Worm (Caenorhabditis elegans): ENCODE measurements around the gene ttr-21.
A peak's percentile ranks its signal among the peaks of the same experiment; 100 is the strongest.

Gene ttr-21

ce11 chrV:13833951-13834350 is 20.3 kb downstream of the ttr-21 start, which contains the start of gene srx-129:
TSS of gene srx-129 (plus strand) at chrV:13834251.
- TF ChIP-seq F13H6.1 (tag; optimal IDR thresholded peaks at IDR 0.05) (no peak), sem-4 (tag; optimal IDR thresholded peaks at IDR 0.05) (no peak), nhr-21 (tag; optimal IDR thresholded peaks at IDR 0.05) (no peak), skn-1 (tag; optimal IDR thresholded peaks at IDR 0.05) (no peak), lin-13 (GFP tag; optimal IDR thresholded peaks at IDR 0.05) (no peak), unc-62 (GFP tag; optimal IDR thresholded peaks at IDR 0.05) (no peak)

- no peak for TF ChIP-seq sma-9 (GFP tag; optimal IDR thresholded peaks at IDR 0.05)
- no peak for TF ChIP-seq sma-9 (tag; optimal IDR thresholded peaks at IDR 0.05)
- TF ChIP-seq ZK546.5 (tag; optimal IDR thresholded peaks at IDR 0.05) = no peak
- no peak for TF ChIP-seq mdl-1 (tag; optimal IDR thresholded peaks at IDR 0.05)
- no peak for TF ChIP-seq zag-1 (tag; optimal IDR thresholded peaks at IDR 0.05)
- no peak for TF ChIP-seq elt-3 (tag; optimal IDR thresholded peaks at IDR 0.05)
- TF ChIP-seq ztf-1 (GFP tag; conservative IDR thresholded peaks at IDR 0.05) = no peak
Observed at ce11 chrV:13830813-13831212, 23.4 kb downstream of the ttr-21 start, which contains the start of gene str-165. TSS of gene str-165 (plus strand) at chrV:13831113.

ce11 chrV:13827920-13828319 is 26.3 kb downstream of the ttr-21 start, which contains the start of gene nrf-5:
TSS of gene nrf-5 (plus strand) at chrV:13828267.
- TF ChIP-seq blmp-1 (tag; optimal IDR thresholded peaks at IDR 0.05; ENCODE audit: insufficient read depth) = no peak
- TF ChIP-seq egl-27 (tag; optimal IDR thresholded peaks at IDR 0.05) = no peak
- TF ChIP-seq gmeb-1 (tag; optimal IDR thresholded peaks at IDR 0.05) = no peak
- no peak for TF ChIP-seq unc-39 (tag; optimal IDR thresholded peaks at IDR 0.05)
- no peak for TF ChIP-seq crh-2 (tag; optimal IDR thresholded peaks at IDR 0.05)
- no peak for TF ChIP-seq ceh-16 (tag; optimal IDR thresholded peaks at IDR 0.05)
- TF ChIP-seq sma-3 (GFP tag; optimal IDR thresholded peaks at IDR 0.05) = no peak
- no peak for TF ChIP-seq nhr-77 (tag; optimal IDR thresholded peaks at IDR 0.05)
- TF ChIP-seq lin-11 (tag; optimal IDR thresholded peaks at IDR 0.05) = no peak
- no peak for TF ChIP-seq mbf-1 (tag; optimal IDR thresholded peaks at IDR 0.05)
- TF ChIP-seq Y55F3AM.14 (GFP tag; optimal IDR thresholded peaks at IDR 0.05) = no peak
- no peak for TF ChIP-seq R02D3.7 (tag; optimal IDR thresholded peaks at IDR 0.05)
- no peak for TF ChIP-seq peb-1 (tag; optimal IDR thresholded peaks at IDR 0.05)

ce11 chrV:13822752-13823151 is 31.5 kb downstream of the ttr-21 start, which contains the start of gene hpo-31:
TSS of gene hpo-31 (plus strand) at chrV:13823052.
- TF ChIP-seq ztf-1 (GFP tag; conservative IDR thresholded peaks at IDR 0.05) (no peak), nhr-129 (tag; optimal IDR thresholded peaks at IDR 0.05) (no peak), nhr-25 (tag; optimal IDR thresholded peaks at IDR 0.05) (no peak), ceh-16 (tag; optimal IDR thresholded peaks at IDR 0.05) (no peak), C34F6.9 (tag; optimal IDR thresholded peaks at IDR 0.05) (no peak), crh-2 (tag; optimal IDR thresholded peaks at IDR 0.05) (no peak), skn-1 (tag; optimal IDR thresholded peaks at IDR 0.05) (no peak), mdl-1 (tag; optimal IDR thresholded peaks at IDR 0.05) (no peak), F13H6.1 (tag; optimal IDR thresholded peaks at IDR 0.05) (no peak), R02D3.7 (tag; optimal IDR thresholded peaks at IDR 0.05) (no peak), fos-1 (tag; optimal IDR thresholded peaks at IDR 0.05) (no peak), elt-1 (tag; optimal IDR thresholded peaks at IDR 0.05) (no peak), snpc-4 (tag; optimal IDR thresholded peaks at IDR 0.05) (no peak), unc-55 (GFP tag; optimal IDR thresholded peaks at IDR 0.05) (no peak), ztf-4 (tag; optimal IDR thresholded peaks at IDR 0.05) (no peak), sma-9 (GFP tag; optimal IDR thresholded peaks at IDR 0.05) (no peak), sma-9 (tag; optimal IDR thresholded peaks at IDR 0.05) (no peak), ztf-11 (tag; optimal IDR thresholded peaks at IDR 0.05) (no peak)

- TF ChIP-seq C34F6.9 (tag; optimal IDR thresholded peaks at IDR 0.05) = peak; percentile 89
- TF ChIP-seq ZK546.5 (tag; optimal IDR thresholded peaks at IDR 0.05) = no peak
- TF ChIP-seq peb-1 (tag; optimal IDR thresholded peaks at IDR 0.05) = no peak
- no peak for TF ChIP-seq F13H6.1 (tag; optimal IDR thresholded peaks at IDR 0.05)
- no peak for TF ChIP-seq skn-1 (tag; optimal IDR thresholded peaks at IDR 0.05)
- TF ChIP-seq zag-1 (tag; optimal IDR thresholded peaks at IDR 0.05) = no peak
- no peak for TF ChIP-seq ceh-82 (tag; optimal IDR thresholded peaks at IDR 0.05)
- TF ChIP-seq nhr-12 (tag; optimal IDR thresholded peaks at IDR 0.05) = no peak
- peak; percentile 49 for TF ChIP-seq lin-13 (GFP tag; optimal IDR thresholded peaks at IDR 0.05)
- peak; percentile 83 for TF ChIP-seq nhr-129 (tag; optimal IDR thresholded peaks at IDR 0.05)
- no peak for TF ChIP-seq mdl-1 (tag; optimal IDR thresholded peaks at IDR 0.05)
- TF ChIP-seq lin-11 (tag; optimal IDR thresholded peaks at IDR 0.05) = peak; percentile 29
- no peak for TF ChIP-seq lin-39 (tag; optimal IDR thresholded peaks at IDR 0.05)
- TF ChIP-seq lsy-2 (tag; optimal IDR thresholded peaks at IDR 0.05) = peak; percentile 78 to 87
- peak; percentile 5 for TF ChIP-seq ztf-4 (tag; optimal IDR thresholded peaks at IDR 0.05)
- peak; percentile 79 for TF ChIP-seq sma-9 (GFP tag; optimal IDR thresholded peaks at IDR 0.05)
- TF ChIP-seq sma-9 (tag; optimal IDR thresholded peaks at IDR 0.05) = no peak
- TF ChIP-seq snpc-4 (tag; optimal IDR thresholded peaks at IDR 0.05) = peak; percentile 41
- TF ChIP-seq nhr-10 (tag; optimal IDR thresholded peaks at IDR 0.05) = no peak
- TF ChIP-seq unc-55 (GFP tag; optimal IDR thresholded peaks at IDR 0.05) = peak; percentile 85
- peak; percentile 37 for TF ChIP-seq egl-27 (tag; optimal IDR thresholded peaks at IDR 0.05)
- no peak for TF ChIP-seq mbf-1 (tag; optimal IDR thresholded peaks at IDR 0.05)
- TF ChIP-seq fos-1 (tag; optimal IDR thresholded peaks at IDR 0.05) = peak; percentile 75
- TF ChIP-seq blmp-1 (tag; optimal IDR thresholded peaks at IDR 0.05; ENCODE audit: insufficient read depth) = no peak
- no peak for TF ChIP-seq Y55F3AM.14 (GFP tag; optimal IDR thresholded peaks at IDR 0.05)
- TF ChIP-seq sma-3 (GFP tag; optimal IDR thresholded peaks at IDR 0.05) = peak; percentile 68
- TF ChIP-seq gmeb-1 (tag; optimal IDR thresholded peaks at IDR 0.05) = peak; percentile 81
- peak; percentile 60 for TF ChIP-seq crh-2 (tag; optimal IDR thresholded peaks at IDR 0.05)
- peak; percentile 39 for TF ChIP-seq mab-5 (tag; optimal IDR thresholded peaks at IDR 0.05)
- TF ChIP-seq nhr-21 (tag; optimal IDR thresholded peaks at IDR 0.05) = peak; percentile 27
Observed at ce11 chrV:13818824-13819408, 35.3 kb downstream of the ttr-21 start, which contains the start of gene sel-10. TSS of gene sel-10 (plus strand) at chrV:13819361.

Data from whole organism, L2 larva.